Worm (Caenorhabditis elegans) whole organism, early embryonic: ENCODE data around the gene exl-1.

ENCODE experiments used
- B0310.2 ChIP-seq: sonication (generic microtip); optimal IDR thresholded peaks from 2 replicates; lab custom pipeline; 2016; ENCODE audit warnings: mild to moderate bottlenecking, missing genetic modification characterization, missing compliant biosample characterization
- F13C5.2 ChIP-seq: sonication (generic microtip); optimal IDR thresholded peaks from 2 replicates; lab custom pipeline; 2017; ENCODE audit warnings: mild to moderate bottlenecking, missing genetic modification characterization, inconsistent platforms, missing compliant biosample characterization
- ama-1 ChIP-seq: fragments of 150-350 bp; optimal IDR thresholded peaks from 2 replicates; lab custom pipeline; 2014
- ceh-13 ChIP-seq: fragments of 200-800 bp; sonication (Bioruptor generic); optimal IDR thresholded peaks from 2 replicates; lab custom pipeline; 2018; ENCODE audit warnings: mild to moderate bottlenecking, missing genetic modification characterization, missing compliant biosample characterization
- ceh-36 ChIP-seq: sonication (generic microtip); optimal IDR thresholded peaks from 2 replicates; lab custom pipeline; 2016; ENCODE audit warnings: missing genetic modification characterization, inconsistent platforms, missing compliant biosample characterization
- ets-7 ChIP-seq: sonication (generic microtip); optimal IDR thresholded peaks from 2 replicates; lab custom pipeline; 2016; ENCODE audit warnings: missing genotype, missing genetic modification characterization, missing compliant biosample characterization
- flt-1 ChIP-seq: fragments of 200-800 bp; sonication (Bioruptor generic); IDR thresholded peaks from 2 replicates; pipeline ENCODE4 v1.3.6; 2022; ENCODE audit warnings: missing genetic modification characterization, missing compliant biosample characterization
- hmbx-1 ChIP-seq: sonication (generic microtip); optimal IDR thresholded peaks from 2 replicates; lab custom pipeline; 2016; ENCODE audit warnings: mild to moderate bottlenecking, missing genetic modification characterization, missing compliant biosample characterization
- hmg-4 ChIP-seq: fragments of 200-800 bp; sonication (Bioruptor generic); optimal IDR thresholded peaks from 2 replicates; lab custom pipeline; 2018; ENCODE audit warnings: mild to moderate bottlenecking, missing genetic modification characterization, missing compliant biosample characterization
- hnd-1 ChIP-seq: sonication (generic microtip); optimal IDR thresholded peaks from 2 replicates; lab custom pipeline; 2016; ENCODE audit warnings: missing genetic modification characterization, missing compliant biosample characterization
- pes-1 ChIP-seq: fragments of 200-800 bp; sonication (Bioruptor generic); IDR thresholded peaks from 2 replicates; pipeline ENCODE4 v1.3.6; 2022; ENCODE audit warnings: missing genetic modification reagents, missing genetic modification characterization, missing compliant biosample characterization
- scrt-1 ChIP-seq: fragments of 200-800 bp; sonication (Bioruptor generic); IDR thresholded peaks from 2 replicates; pipeline ENCODE4 v1.3.6; 2022; ENCODE audit warnings: missing genetic modification characterization, missing compliant biosample characterization
- sea-1 ChIP-seq: fragments of 200-800 bp; sonication (Bioruptor generic); conservative IDR thresholded peaks from 2 replicates; pipeline ENCODE4 v1.3.6; 2022; ENCODE audit warnings: missing genetic modification characterization, missing compliant biosample characterization
- tbx-37 ChIP-seq: fragments of 200-800 bp; sonication (Bioruptor generic); conservative IDR thresholded peaks from 2 replicates; pipeline ENCODE4 v1.3.6; 2022; ENCODE audit warnings: missing genetic modification reagents, missing genetic modification characterization, missing compliant biosample characterization
- tra-4 ChIP-seq: sonication (generic microtip); optimal IDR thresholded peaks from 2 replicates; lab custom pipeline; 2017; ENCODE audit warnings: missing genetic modification characterization, missing compliant biosample characterization

The exl-1 gene

ce11 chrII:14365182-14365751, 48.0 kb downstream of the exl-1 start, which contains the start of gene imb-2:
Gene imb-2 (plus strand): TSS chrII:14365701.
- no peak for TF ChIP-seq hnd-1 (tag; lab: Kevin White, UChicago)
- no peak for TF ChIP-seq hmbx-1 (tag; lab: Kevin White, UChicago)
- no peak for TF ChIP-seq ets-7
- TF ChIP-seq tra-4 (tag; lab: Kevin White, UChicago), result no peak
- TF ChIP-seq ama-1, result no peak
- TF ChIP-seq ceh-13 (GFP tag; lab: Kevin White, UChicago), result no peak
- no peak for TF ChIP-seq pes-1 (GFP tag; lab: Robert Waterston, UW)
- TF ChIP-seq B0310.2 (tag; lab: Kevin White, UChicago), result no peak
- no peak for TF ChIP-seq ceh-36
- TF ChIP-seq hmg-4 (GFP tag; lab: Kevin White, UChicago), result no peak
- TF ChIP-seq F13C5.2 (tag; lab: Kevin White, UChicago), result no peak
- TF ChIP-seq sea-1, result no peak
- TF ChIP-seq tbx-37 (GFP tag; lab: Robert Waterston, UW), result no peak
- TF ChIP-seq flt-1, result no peak
- TF ChIP-seq scrt-1 (GFP tag; lab: Robert Waterston, UW), result no peak
